Worm (Caenorhabditis elegans) whole organism, L4 larva: ENCODE results near the gene pzf-1.

ENCODE experiments used
- D1046.2 ChIP-seq: fragments of 200-800 bp; sonication (Bioruptor generic); IDR thresholded peaks from 2 replicates; pipeline ENCODE4 v1.3.6; 2022; ENCODE audit warnings: missing genetic modification characterization, missing compliant biosample characterization
- F10B5.3 ChIP-seq: sonication (generic microtip); optimal IDR thresholded peaks from 2 replicates; lab custom pipeline; 2016; ENCODE audit warnings: mild to moderate bottlenecking, missing genetic modification characterization, missing compliant biosample characterization
- F37D6.2 ChIP-seq: sonication (generic microtip); optimal IDR thresholded peaks from 2 replicates; lab custom pipeline; 2016; ENCODE audit warnings: mild to moderate bottlenecking, missing genetic modification characterization, missing compliant biosample characterization
- F44E2.7 ChIP-seq: fragments of 200-800 bp; sonication (Bioruptor generic); IDR thresholded peaks from 2 replicates; pipeline ENCODE4 v2.1.2; 2022; ENCODE audit warnings: missing genetic modification characterization, missing compliant biosample characterization
- F49E8.2 ChIP-seq: sonication (generic microtip); optimal IDR thresholded peaks from 2 replicates; lab custom pipeline; 2016; ENCODE audit warnings: missing compliant biosample characterization, mild to moderate bottlenecking, missing genetic modification characterization, borderline replicate concordance
- T20F7.1 ChIP-seq: fragments of 200-800 bp; sonication (Bioruptor generic); optimal IDR thresholded peaks from 2 replicates; lab custom pipeline; 2018; ENCODE audit warnings: mild to moderate bottlenecking, missing genetic modification characterization, missing compliant biosample characterization
- Y105C5A.15 ChIP-seq: fragments of 200-800 bp; sonication (Bioruptor generic); IDR thresholded peaks from 2 replicates; pipeline ENCODE4 v1.3.6; 2022; ENCODE audit warnings: missing genetic modification characterization, missing compliant biosample characterization
- Y48G9A.11 ChIP-seq: fragments of 200-800 bp; sonication (Bioruptor generic); IDR thresholded peaks from 2 replicates; pipeline ENCODE4 v1.3.6; 2022; ENCODE audit warnings: missing genetic modification reagents, missing genetic modification characterization, missing compliant biosample characterization
- Y75B8A.6 ChIP-seq: fragments of 200-800 bp; sonication (Bioruptor generic); IDR thresholded peaks from 2 replicates; pipeline ENCODE4 v1.3.6; 2022; ENCODE audit warnings: missing genetic modification reagents, missing genetic modification characterization, missing compliant biosample characterization
- ZK546.5 ChIP-seq, 2 experiments: sonication (generic microtip); optimal IDR thresholded peaks; 2 replicates each; lab custom pipeline; 2017; ENCODE audit warnings: missing biosample characterization in 2 of 2, missing genetic modification characterization in 2 of 2
- aha-1 ChIP-seq: fragments of 150-350 bp; peaks from one replicate; lab custom pipeline; 2014; ENCODE audit warnings: missing biosample characterization, missing genetic modification characterization
- aly-2 ChIP-seq: sonication (generic microtip); optimal IDR thresholded peaks from 2 replicates; lab custom pipeline; 2018; ENCODE audit warnings: missing biosample characterization, missing genetic modification characterization
- arid-1 ChIP-seq: fragments of 200-800 bp; sonication (Bioruptor generic); conservative IDR thresholded peaks from 2 replicates; pipeline ENCODE4 v1.3.6; 2022; ENCODE audit warnings: missing genetic modification reagents, missing genetic modification characterization, missing compliant biosample characterization
- ceh-20 ChIP-seq: fragments of 200-800 bp; sonication (Bioruptor generic); IDR thresholded peaks from 2 replicates; pipeline ENCODE4 v1.3.6; 2022; ENCODE audit warnings: missing genetic modification reagents, missing genetic modification characterization, missing compliant biosample characterization
- ceh-28 ChIP-seq: fragments of 150-350 bp; optimal IDR thresholded peaks from 2 replicates; lab custom pipeline; 2014; ENCODE audit warnings: missing biosample characterization, missing genetic modification reagents, missing genetic modification characterization
- ceh-32 ChIP-seq: sonication (generic microtip); optimal IDR thresholded peaks from 2 replicates; lab custom pipeline; 2016; ENCODE audit warnings: mild to moderate bottlenecking, missing genetic modification characterization, missing compliant biosample characterization; ENCODE audit not compliant: poor library complexity
- ceh-44 ChIP-seq: fragments of 200-800 bp; sonication (Bioruptor generic); IDR thresholded peaks from 2 replicates; pipeline ENCODE4 v1.3.6; 2022; ENCODE audit warnings: missing genetic modification reagents, missing genetic modification characterization, missing compliant biosample characterization
- ceh-82 ChIP-seq: sonication (generic microtip); optimal IDR thresholded peaks from 2 replicates; lab custom pipeline; 2017; ENCODE audit warnings: missing biosample characterization, missing genetic modification characterization
- cey-2 ChIP-seq: sonication (generic microtip); optimal IDR thresholded peaks from 3 replicates; lab custom pipeline; 2017; ENCODE audit warnings: missing genetic modification characterization, mild to moderate bottlenecking, missing compliant biosample characterization, antibody characterized with exemption, borderline replicate concordance; ENCODE audit not compliant: insufficient read depth
- ctbp-1 ChIP-seq: fragments of 200-800 bp; sonication (Bioruptor generic); IDR thresholded peaks from 2 replicates; pipeline ENCODE4 v1.3.6; 2022; ENCODE audit warnings: missing genetic modification reagents, missing genetic modification characterization, missing compliant biosample characterization
- daf-12 ChIP-seq: fragments of 150-350 bp; optimal IDR thresholded peaks from 2 replicates; lab custom pipeline; 2014; ENCODE audit warnings: missing biosample characterization, missing genetic modification reagents, missing genetic modification characterization
- daf-19 ChIP-seq: fragments of 200-800 bp; sonication (Bioruptor generic); conservative IDR thresholded peaks from 2 replicates; pipeline ENCODE4 v1.3.6; 2022; ENCODE audit warnings: missing genetic modification characterization, missing compliant biosample characterization
- dmd-6 ChIP-seq: fragments of 200-800 bp; sonication (Bioruptor generic); IDR thresholded peaks from 2 replicates; pipeline ENCODE4 v1.3.6; 2022; ENCODE audit warnings: missing genetic modification reagents, missing genetic modification characterization, missing compliant biosample characterization
- dmd-8 ChIP-seq: fragments of 200-800 bp; sonication (Bioruptor generic); IDR thresholded peaks from 2 replicates; pipeline ENCODE4 v1.3.6; 2022; ENCODE audit warnings: missing genetic modification characterization, missing compliant biosample characterization
- dmd-9 ChIP-seq: fragments of 200-800 bp; sonication (Bioruptor generic); IDR thresholded peaks from 2 replicates; pipeline ENCODE4 v1.3.6; 2022; ENCODE audit warnings: missing genetic modification reagents, missing genetic modification characterization, missing compliant biosample characterization
- egl-27 ChIP-seq: sonication (generic microtip); optimal IDR thresholded peaks from 3 replicates; lab custom pipeline; 2017; ENCODE audit warnings: missing biosample characterization, missing genetic modification reagents, missing genetic modification characterization
- hlh-11 ChIP-seq: fragments of 200-800 bp; sonication (Bioruptor generic); optimal IDR thresholded peaks from 2 replicates; lab custom pipeline; 2018; ENCODE audit warnings: mild to moderate bottlenecking, missing genetic modification characterization, missing compliant biosample characterization
- hlh-30 ChIP-seq: sonication (generic microtip); optimal IDR thresholded peaks from 2 replicates; lab custom pipeline; 2017; ENCODE audit warnings: antibody characterized with exemption, mild to moderate bottlenecking, missing genetic modification characterization, missing compliant biosample characterization; ENCODE audit not compliant: insufficient read depth
- jun-1 ChIP-seq: fragments of 150-350 bp; optimal IDR thresholded peaks from 2 replicates; lab custom pipeline; 2014; ENCODE audit warnings: missing biosample characterization, missing genetic modification reagents, missing genetic modification characterization
- lin-13 ChIP-seq: fragments of 150-350 bp; optimal IDR thresholded peaks from 2 replicates; lab custom pipeline; 2014; ENCODE audit warnings: missing biosample characterization, missing genetic modification reagents, missing genetic modification characterization
- lin-29 ChIP-seq: fragments of 200-800 bp; sonication (Bioruptor generic); IDR thresholded peaks from 2 replicates; pipeline ENCODE4 v1.3.6; 2022; ENCODE audit warnings: missing genetic modification reagents, missing genetic modification characterization, missing compliant biosample characterization
- lin-39 ChIP-seq: fragments of 150-350 bp; optimal IDR thresholded peaks from 2 replicates; lab custom pipeline; 2014; ENCODE audit warnings: missing biosample characterization, missing genetic modification reagents, missing genetic modification characterization
- mep-1 ChIP-seq: fragments of 150-350 bp; sonication (generic microtip); optimal IDR thresholded peaks from 3 replicates; lab custom pipeline; 2014; ENCODE audit warnings: missing biosample characterization, missing genetic modification characterization
- mxl-2 ChIP-seq: fragments of 200-800 bp; sonication (Bioruptor generic); conservative IDR thresholded peaks from 2 replicates; pipeline ENCODE4 v1.3.6; 2022; ENCODE audit warnings: missing genetic modification reagents, missing genetic modification characterization, missing compliant biosample characterization
- nhr-10 ChIP-seq: fragments of 150-350 bp; optimal IDR thresholded peaks from 2 replicates; lab custom pipeline; 2014; ENCODE audit warnings: missing biosample characterization, missing genetic modification characterization
- nhr-102 ChIP-seq: sonication (generic microtip); optimal IDR thresholded peaks from 2 replicates; lab custom pipeline; 2016; ENCODE audit warnings: mild to moderate bottlenecking, missing genetic modification characterization, moderate library complexity, missing compliant biosample characterization
- nhr-11 ChIP-seq: fragments of 150-350 bp; optimal IDR thresholded peaks from 2 replicates; lab custom pipeline; 2014; ENCODE audit warnings: missing biosample characterization, missing genetic modification characterization
- nhr-111 ChIP-seq: fragments of 200-800 bp; sonication (Bioruptor generic); optimal IDR thresholded peaks from 2 replicates; lab custom pipeline; 2018; ENCODE audit warnings: mild to moderate bottlenecking, missing genetic modification characterization, missing compliant biosample characterization
- nhr-237 ChIP-seq: sonication (generic microtip); optimal IDR thresholded peaks from 2 replicates; lab custom pipeline; 2017; ENCODE audit warnings: missing biosample characterization, missing genetic modification characterization
- nhr-41 ChIP-seq: fragments of 200-800 bp; sonication (Bioruptor generic); IDR thresholded peaks from 2 replicates; pipeline ENCODE4 v1.3.6; 2022; ENCODE audit warnings: missing genetic modification reagents, missing genetic modification characterization, missing compliant biosample characterization
- pha-4 ChIP-seq, 2 experiments: fragments of 150-350 bp in 1 of 2; fragments of 200-800 bp in 1 of 2; sonication (Bioruptor generic) in 1 of 2; IDR thresholded peaks in 1 of 2; optimal IDR thresholded peaks in 1 of 2; 2 replicates each; pipeline versions ENCODE4 v1.3.6 to Lab custom; 2014 to 2022; ENCODE audit warnings: missing genetic modification characterization in 2 of 2, missing genetic modification reagents in 2 of 2, missing biosample characterization in 1 of 2, missing compliant biosample characterization in 1 of 2
- rbr-2 ChIP-seq: sonication (generic microtip); optimal IDR thresholded peaks from 2 replicates; lab custom pipeline; 2016; ENCODE audit warnings: missing genotype, missing genetic modification characterization, missing compliant biosample characterization
- saeg-2 ChIP-seq: fragments of 200-800 bp; sonication (Bioruptor generic); IDR thresholded peaks from 2 replicates; pipeline ENCODE4 v1.3.6; 2022; ENCODE audit warnings: missing genetic modification reagents, missing genetic modification characterization, missing compliant biosample characterization
- snpc-4 ChIP-seq: fragments of 150-350 bp; optimal IDR thresholded peaks from 2 replicates; lab custom pipeline; 2014; ENCODE audit warnings: missing biosample characterization, missing genetic modification characterization
- tag-97 ChIP-seq: fragments of 200-800 bp; sonication (Bioruptor generic); IDR thresholded peaks from 2 replicates; pipeline ENCODE4 v1.3.6; 2022; ENCODE audit warnings: missing genetic modification characterization, missing compliant biosample characterization
- tra-1 ChIP-seq: fragments of 200-800 bp; sonication (Bioruptor generic); IDR thresholded peaks from 2 replicates; pipeline ENCODE4 v1.3.6; 2022; ENCODE audit warnings: missing genetic modification reagents, missing genetic modification characterization, missing compliant biosample characterization
- unc-39 ChIP-seq: sonication (generic microtip); optimal IDR thresholded peaks from 2 replicates; lab custom pipeline; 2017; ENCODE audit warnings: missing biosample characterization, missing genetic modification characterization
- unc-62 ChIP-seq, 3 experiments: fragments of 150-350 bp in 1 of 3; sonication (generic microtip); optimal IDR thresholded peaks in 2 of 3; peaks in 1 of 3; 1 replicate in 1 of 3; 2 replicates in 2 of 3; lab custom pipeline; 2014 to 2017; ENCODE audit warnings: missing biosample characterization in 3 of 3, missing genetic modification characterization in 3 of 3, missing genetic modification reagents in 3 of 3, missing genotype in 1 of 3
- zfp-2 ChIP-seq: sonication (generic microtip); optimal IDR thresholded peaks from 2 replicates; lab custom pipeline; 2016; ENCODE audit warnings: mild to moderate bottlenecking, missing genetic modification characterization, missing compliant biosample characterization
- zfp-3 ChIP-seq: fragments of 200-800 bp; sonication (Bioruptor generic); conservative IDR thresholded peaks from 2 replicates; pipeline ENCODE4 v1.3.6; 2022; ENCODE audit warnings: missing genetic modification reagents, missing genetic modification characterization, missing compliant biosample characterization
- zip-11 ChIP-seq: fragments of 200-800 bp; sonication (Bioruptor generic); IDR thresholded peaks from 2 replicates; pipeline ENCODE4 v1.3.6; 2022; ENCODE audit warnings: missing genetic modification characterization, missing compliant biosample characterization

pzf-1 gene

ce11 chrV:15880705-15881104, 47.5 kb downstream of the pzf-1 start (continued):
- no peak for TF ChIP-seq dmd-9
- no peak for TF ChIP-seq lin-39
- TF ChIP-seq Y48G9A.11 (GFP tag; lab: Robert Waterston, UW), result no peak
- no peak for TF ChIP-seq snpc-4
- TF ChIP-seq unc-39 (tag; lab: Kevin White, UChicago), result no peak
- TF ChIP-seq F10B5.3, result no peak
- no peak for TF ChIP-seq zfp-3 (GFP tag; lab: Robert Waterston, UW)
- peak; percentile 78 for TF ChIP-seq hlh-11
- TF ChIP-seq hlh-30, result peak; percentile 59
- no peak for TF ChIP-seq egl-27
- no peak for TF ChIP-seq daf-12 (tag; lab: Kevin White, UChicago)
- TF ChIP-seq mxl-2, result no peak
- TF ChIP-seq zfp-2 (tag; lab: Kevin White, UChicago), result no peak
- TF ChIP-seq aha-1 (tag; lab: Kevin White, UChicago), result no peak
- TF ChIP-seq ceh-32 (tag; lab: Kevin White, UChicago), result no peak
- no peak for TF ChIP-seq nhr-237
- no peak for TF ChIP-seq nhr-41
- TF ChIP-seq ctbp-1 (GFP tag; lab: Robert Waterston, UW), result no peak
- TF ChIP-seq lin-29, result no peak
- no peak for TF ChIP-seq ceh-28
- no peak for TF ChIP-seq ZK546.5 (tag; optimal IDR thresholded peaks at IDR 0.05; lab: Kevin White, UChicago)
- no peak for TF ChIP-seq daf-19
- TF ChIP-seq dmd-8 (GFP tag; lab: Robert Waterston, UW), result no peak
- no peak for TF ChIP-seq nhr-111 (GFP tag; lab: Kevin White, UChicago)
- no peak for TF ChIP-seq unc-62 (GFP tag; optimal IDR thresholded peaks at IDR 0.05 in 1 of 2; lab: Kevin White, UChicago)
- no peak for TF ChIP-seq unc-62 (tag; optimal IDR thresholded peaks at IDR 0.05; lab: Kevin White, UChicago)
- no peak for TF ChIP-seq nhr-102 (tag; lab: Kevin White, UChicago)
- no peak for TF ChIP-seq F49E8.2
- TF ChIP-seq F37D6.2 (tag; lab: Kevin White, UChicago), result no peak
- peak; percentile 82 for TF ChIP-seq cey-2
- TF ChIP-seq ceh-20 (GFP tag; lab: Robert Waterston, UW), result no peak
- no peak for TF ChIP-seq aly-2
- TF ChIP-seq F44E2.7 (GFP tag; lab: Robert Waterston, UW), result no peak
- no peak for TF ChIP-seq zip-11
- no peak for TF ChIP-seq pha-4 (GFP tag; IDR thresholded peaks at IDR 0.05; lab: Robert Waterston, UW)
- no peak for TF ChIP-seq pha-4 (tag; optimal IDR thresholded peaks at IDR 0.05; lab: Kevin White, UChicago)
- no peak for TF ChIP-seq tag-97 (GFP tag; lab: Robert Waterston, UW)
- TF ChIP-seq arid-1 (GFP tag; lab: Robert Waterston, UW), result no peak
- TF ChIP-seq ceh-82, result no peak
- TF ChIP-seq Y75B8A.6 (GFP tag; lab: Robert Waterston, UW), result 0 out of 2 replicates have a peak, but pooled peaks have one; percentile 29
- TF ChIP-seq saeg-2 (GFP tag; lab: Robert Waterston, UW), result no peak
- TF ChIP-seq dmd-6 (GFP tag; lab: Robert Waterston, UW), result peak; percentile 87
- TF ChIP-seq lin-13 (GFP tag; lab: Kevin White, UChicago), result no peak
- no peak for TF ChIP-seq nhr-10 (tag; lab: Kevin White, UChicago)
- TF ChIP-seq tra-1 (GFP tag; lab: Robert Waterston, UW), result no peak
- TF ChIP-seq jun-1 (tag; lab: Kevin White, UChicago), result peak; percentile 7
- peak; percentile 0 for TF ChIP-seq rbr-2 (tag; lab: Kevin White, UChicago)
- no peak for TF ChIP-seq Y105C5A.15 (GFP tag; lab: Robert Waterston, UW)
- TF ChIP-seq D1046.2, result no peak
- TF ChIP-seq ceh-44 (GFP tag; lab: Robert Waterston, UW), result no peak
- TF ChIP-seq mep-1 (tag; lab: Kevin White, UChicago), result peak; percentile 50
- peak; percentile 26 for TF ChIP-seq nhr-11 (tag; lab: Kevin White, UChicago)
- peak; percentile 20 for TF ChIP-seq T20F7.1 (GFP tag; lab: Kevin White, UChicago)
